Worm (Caenorhabditis elegans) whole organism, L1 larva: ENCODE measurements around the gene F22F7.11.
A peak's percentile ranks its signal among the peaks of the same experiment; 100 is the strongest.

Experiments
- C04F5.9 ChIP-seq: sonication (generic microtip); optimal IDR thresholded peaks from 2 replicates; lab custom pipeline; 2016; ENCODE audit warnings: missing genetic modification characterization, missing compliant biosample characterization
- C16A3.4 ChIP-seq: fragments of 150-350 bp; optimal IDR thresholded peaks from 2 replicates; lab custom pipeline; 2014; ENCODE audit warnings: missing biosample characterization, missing genetic modification characterization
- aha-1 ChIP-seq: fragments of 150-350 bp; optimal IDR thresholded peaks from 2 replicates; lab custom pipeline; 2014; ENCODE audit warnings: missing biosample characterization, missing genetic modification characterization
- alr-1 ChIP-seq: fragments of 200-800 bp; sonication (Bioruptor generic); optimal IDR thresholded peaks from 2 replicates; lab custom pipeline; 2018; ENCODE audit warnings: borderline replicate concordance, mild to moderate bottlenecking, missing genetic modification characterization, missing compliant biosample characterization
- blmp-1 ChIP-seq: fragments of 150-350 bp; optimal IDR thresholded peaks from 2 replicates; lab custom pipeline; 2014; ENCODE audit warnings: missing biosample characterization, missing genetic modification characterization
- ceh-8 ChIP-seq: fragments of 200-800 bp; sonication (Bioruptor generic); optimal IDR thresholded peaks from 2 replicates; lab custom pipeline; 2018; ENCODE audit warnings: mild to moderate bottlenecking, missing genetic modification characterization, moderate library complexity, missing compliant biosample characterization
- ceh-82 ChIP-seq, 3 experiments: fragments of 150-350 bp in 1 of 3; sonication (generic microtip) in 2 of 3; optimal IDR thresholded peaks; 2 replicates each; lab custom pipeline; 2014 to 2017; ENCODE audit warnings: missing biosample characterization in 3 of 3, missing genetic modification characterization in 3 of 3
- ceh-88 ChIP-seq: fragments of 200-800 bp; sonication (Bioruptor generic); IDR thresholded peaks from 2 replicates; pipeline ENCODE4 v1.3.6; 2022; ENCODE audit warnings: missing genetic modification characterization, missing compliant biosample characterization
- ces-1 ChIP-seq: fragments of 150-350 bp; optimal IDR thresholded peaks from 2 replicates; lab custom pipeline; 2014; ENCODE audit warnings: missing biosample characterization, missing genetic modification reagents, missing genetic modification characterization
- dpl-1 ChIP-seq, 3 experiments: fragments of 150-350 bp in 2 of 3; sonication (generic microtip) in 1 of 3; optimal IDR thresholded peaks; 2 replicates each; lab custom pipeline; 2014 to 2017; ENCODE audit warnings: missing biosample characterization in 3 of 3, missing genetic modification characterization in 3 of 3, missing genetic modification reagents in 3 of 3
- dsc-1 ChIP-seq: sonication (generic microtip); optimal IDR thresholded peaks from 2 replicates; lab custom pipeline; 2016; ENCODE audit warnings: mild to moderate bottlenecking, missing genetic modification characterization, missing compliant biosample characterization
- efl-1 ChIP-seq, 4 experiments: fragments of 150-350 bp; optimal IDR thresholded peaks in 3 of 4; peaks in 1 of 4; 1 replicate in 1 of 4; 2 replicates in 3 of 4; lab custom pipeline; 2014; ENCODE audit warnings: missing biosample characterization in 2 of 4, missing genetic modification characterization in 2 of 4, missing genetic modification reagents in 2 of 4
- egl-13 ChIP-seq: sonication (generic microtip); optimal IDR thresholded peaks from 2 replicates; lab custom pipeline; 2016; ENCODE audit warnings: missing genotype, missing genetic modification reagents, missing genetic modification characterization, missing compliant biosample characterization
- elt-3 ChIP-seq, 6 experiments: fragments of 150-350 bp in 1 of 6; sonication (generic microtip); optimal IDR thresholded peaks; 2 replicates each; lab custom pipeline; 2017 to 2018; ENCODE audit warnings: missing biosample characterization in 6 of 6, missing genetic modification characterization in 6 of 6, inconsistent platforms in 1 of 6
- fkh-10 ChIP-seq: sonication (generic microtip); optimal IDR thresholded peaks from 2 replicates; lab custom pipeline; 2017; ENCODE audit warnings: missing biosample characterization, missing genetic modification reagents, missing genetic modification characterization
- fos-1 ChIP-seq: fragments of 150-350 bp; optimal IDR thresholded peaks from 2 replicates; lab custom pipeline; 2014; ENCODE audit warnings: missing biosample characterization, missing genetic modification characterization
- grh-1 ChIP-seq: fragments of 200-800 bp; sonication (Bioruptor generic); IDR thresholded peaks from 2 replicates; pipeline ENCODE4 v1.3.6; 2022; ENCODE audit warnings: missing genetic modification reagents, missing genetic modification characterization, missing compliant biosample characterization
- isw-1 ChIP-seq: fragments of 200-800 bp; sonication (Bioruptor generic); IDR thresholded peaks from 2 replicates; pipeline ENCODE4 v1.3.6; 2022; ENCODE audit warnings: missing genetic modification characterization, missing compliant biosample characterization
- jun-1 ChIP-seq: fragments of 150-350 bp; optimal IDR thresholded peaks from 2 replicates; lab custom pipeline; 2014; ENCODE audit warnings: missing biosample characterization, missing genetic modification reagents, missing genetic modification characterization
- lin-14 ChIP-seq: fragments of 200-800 bp; sonication (Bioruptor generic); optimal IDR thresholded peaks from 2 replicates; lab custom pipeline; 2018; ENCODE audit warnings: mild to moderate bottlenecking, missing genetic modification characterization, moderate library complexity, missing compliant biosample characterization
- lin-15B ChIP-seq: fragments of 150-350 bp; sonication (generic microtip); optimal IDR thresholded peaks from 3 replicates; lab custom pipeline; 2014; ENCODE audit warnings: missing biosample characterization, missing genetic modification characterization
- lin-35 ChIP-seq, 2 experiments: fragments of 150-350 bp; optimal IDR thresholded peaks; 2 replicates each; lab custom pipeline; 2014; ENCODE audit warnings: missing biosample characterization in 2 of 2, missing genetic modification characterization in 2 of 2, missing genetic modification reagents in 2 of 2
- lin-39 ChIP-seq: fragments of 150-350 bp; optimal IDR thresholded peaks from 2 replicates; lab custom pipeline; 2014; ENCODE audit warnings: missing biosample characterization, missing genetic modification reagents, missing genetic modification characterization
- mab-9 ChIP-seq: fragments of 200-800 bp; sonication (Bioruptor generic); IDR thresholded peaks from 2 replicates; pipeline ENCODE4 v1.3.6; 2022; ENCODE audit warnings: missing genetic modification reagents, missing genetic modification characterization, missing compliant biosample characterization
- nhr-20 ChIP-seq: sonication (generic microtip); optimal IDR thresholded peaks from 2 replicates; lab custom pipeline; 2016; ENCODE audit warnings: mild to moderate bottlenecking, missing genetic modification characterization, missing compliant biosample characterization
- nhr-28 ChIP-seq: fragments of 150-350 bp; optimal IDR thresholded peaks from 2 replicates; lab custom pipeline; 2014; ENCODE audit warnings: missing biosample characterization, missing genetic modification characterization
- nhr-71 ChIP-seq: sonication (generic microtip); optimal IDR thresholded peaks from 2 replicates; lab custom pipeline; 2016; ENCODE audit warnings: mild to moderate bottlenecking, missing genetic modification characterization, moderate library complexity, missing compliant biosample characterization
- nhr-77 ChIP-seq: fragments of 150-350 bp; optimal IDR thresholded peaks from 2 replicates; lab custom pipeline; 2014; ENCODE audit warnings: missing biosample characterization, missing genetic modification characterization
- nhr-84 ChIP-seq: sonication (generic microtip); optimal IDR thresholded peaks from 2 replicates; lab custom pipeline; 2017; ENCODE audit warnings: missing biosample characterization, missing genetic modification characterization
- nhr-90 ChIP-seq: sonication (generic microtip); optimal IDR thresholded peaks from 2 replicates; lab custom pipeline; 2016; ENCODE audit warnings: mild to moderate bottlenecking, missing genetic modification characterization, missing compliant biosample characterization; ENCODE audit not compliant: poor library complexity
- pax-3 ChIP-seq: fragments of 200-800 bp; sonication (Bioruptor generic); optimal IDR thresholded peaks from 2 replicates; lab custom pipeline; 2018; ENCODE audit warnings: mild to moderate bottlenecking, missing genetic modification characterization, moderate library complexity, missing compliant biosample characterization
- rnt-1 ChIP-seq: sonication (generic microtip); optimal IDR thresholded peaks from 2 replicates; lab custom pipeline; 2016; ENCODE audit warnings: mild to moderate bottlenecking, missing genetic modification characterization, moderate library complexity, missing compliant biosample characterization
- sup-37 ChIP-seq: fragments of 200-800 bp; sonication (Bioruptor generic); optimal IDR thresholded peaks from 2 replicates; lab custom pipeline; 2018; ENCODE audit warnings: mild to moderate bottlenecking, missing genetic modification characterization, missing compliant biosample characterization
- swsn-7 ChIP-seq: sonication (generic microtip); optimal IDR thresholded peaks from 2 replicates; lab custom pipeline; 2016; ENCODE audit warnings: missing genetic modification characterization, missing compliant biosample characterization
- unc-86 ChIP-seq: sonication (generic microtip); optimal IDR thresholded peaks from 2 replicates; lab custom pipeline; 2016; ENCODE audit warnings: missing genetic modification characterization, missing compliant biosample characterization
- vab-15 ChIP-seq: sonication (generic microtip); optimal IDR thresholded peaks from 2 replicates; lab custom pipeline; 2017; ENCODE audit warnings: missing genotype, mild to moderate bottlenecking, missing genetic modification characterization, missing compliant biosample characterization
- zip-4 ChIP-seq: fragments of 200-800 bp; sonication (Bioruptor generic); optimal IDR thresholded peaks from 2 replicates; lab custom pipeline; 2018; ENCODE audit warnings: mild to moderate bottlenecking, missing genetic modification characterization, moderate library complexity, missing compliant biosample characterization

The F22F7.11 gene

ce11 chrV:2110368-2110767 is 9.3 kb upstream of the F22F7.11 start, which contains the start of gene F22F7.3:
Gene F22F7.3 (plus strand): TSS chrV:2110668.
- TF ChIP-seq dsc-1 (tag; lab: Kevin White, UChicago) (no peak), efl-1 (optimal IDR thresholded peaks at IDR 0.05; lab: Kevin White, UChicago) (no peak), efl-1 (GFP tag; optimal IDR thresholded peaks at IDR 0.05 in 1 of 2; lab: Kevin White, UChicago) (peak in 1 of 2 experiments; percentile 66), blmp-1 (tag; lab: Kevin White, UChicago) (peak; percentile 34)

- TF ChIP-seq aha-1 (tag; lab: Kevin White, UChicago) (no peak), alr-1 (tag; lab: Kevin White, UChicago) (no peak), unc-86 (tag; lab: Kevin White, UChicago) (no peak), rnt-1 (no peak), mab-9 (GFP tag; lab: Robert Waterston, UW) (no peak), fos-1 (tag; lab: Kevin White, UChicago) (no peak), lin-15B (tag; lab: Kevin White, UChicago) (no peak), ces-1 (GFP tag; lab: Kevin White, UChicago) (no peak), ceh-88 (GFP tag; lab: Robert Waterston, UW) (no peak), sup-37 (no peak), vab-15 (no peak), pax-3 (tag; lab: Kevin White, UChicago) (no peak), ceh-8 (no peak), C04F5.9 (tag; lab: Kevin White, UChicago) (no peak)
These were observed 1.1 kb upstream of the F22F7.11 start, which contains the start of gene bgnt-1.2 for ce11 chrV:2118574-2118973. Gene bgnt-1.2 (minus strand): TSS chrV:2118674.

- no peak for TF ChIP-seq jun-1 (tag; lab: Kevin White, UChicago)
- no peak for TF ChIP-seq isw-1 (GFP tag; lab: Robert Waterston, UW)
- no peak for TF ChIP-seq sup-37
- TF ChIP-seq nhr-71 = no peak
- no peak for TF ChIP-seq grh-1 (GFP tag; lab: Robert Waterston, UW)
- TF ChIP-seq nhr-84 (tag; lab: Kevin White, UChicago) = no peak
- no peak for TF ChIP-seq nhr-90 (tag; lab: Kevin White, UChicago)
- no peak for TF ChIP-seq egl-13
- no peak for TF ChIP-seq dsc-1 (tag; lab: Kevin White, UChicago)
- no peak for TF ChIP-seq C16A3.4
- no peak for TF ChIP-seq lin-39 (tag; lab: Kevin White, UChicago)
- no peak for TF ChIP-seq swsn-7 (tag; lab: Kevin White, UChicago)
- no peak for TF ChIP-seq nhr-28 (tag; lab: Kevin White, UChicago)
- TF ChIP-seq ceh-82 (tag; optimal IDR thresholded peaks at IDR 0.05; lab: Kevin White, UChicago) = no peak
- TF ChIP-seq lin-14 (GFP tag; lab: Kevin White, UChicago) = no peak
- TF ChIP-seq fkh-10 = no peak
- TF ChIP-seq ceh-8 = no peak
These were observed 2.3 kb downstream of the F22F7.11 start, which contains the start of gene F22F7.8 for ce11 chrV:2121910-2122362. Gene F22F7.8 (minus strand): TSS chrV:2121960.

DNA sequence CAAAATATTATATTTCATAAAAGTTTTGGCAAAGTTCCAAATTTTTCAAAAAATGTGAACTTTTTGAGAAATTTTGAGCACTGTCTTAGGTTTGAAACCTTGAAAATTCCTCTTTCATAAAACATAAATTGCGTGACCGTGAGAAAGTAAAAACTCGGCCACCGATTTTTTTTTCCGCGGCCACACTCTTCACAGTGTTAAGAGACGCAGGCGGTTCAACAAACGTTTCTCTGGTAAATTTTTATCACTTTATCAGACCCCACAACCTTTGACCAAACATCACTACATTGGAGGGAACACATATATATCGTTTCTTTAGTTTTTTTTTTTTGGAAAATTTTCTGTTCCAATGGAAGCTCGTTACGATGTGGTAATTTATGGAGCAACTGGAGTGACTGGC is 2.9 kb downstream of the F22F7.11 start, which contains the start of gene F22F7.2:
F22F7.2 (plus strand) TSS at position 266 of the 400 bp plus-strand sequence.
- TF ChIP-seq blmp-1 (tag; lab: Kevin White, UChicago) (peak; percentile 9), lin-35 (GFP tag; optimal IDR thresholded peaks at IDR 0.05; lab: Kevin White, UChicago) (peak in 1 of 2 experiments; percentile 29), zip-4 (GFP tag; lab: Kevin White, UChicago) (no peak), rnt-1 (peak; percentile 50), fos-1 (tag; lab: Kevin White, UChicago) (no peak), nhr-20 (tag; lab: Kevin White, UChicago) (peak; percentile 68), efl-1 (optimal IDR thresholded peaks at IDR 0.05; lab: Kevin White, UChicago) (peak; percentile 15 to 19), efl-1 (GFP tag; optimal IDR thresholded peaks at IDR 0.05 in 1 of 2; lab: Kevin White, UChicago) (peak in 1 of 2 experiments; percentile 38), elt-3 (tag; optimal IDR thresholded peaks at IDR 0.05; lab: Kevin White, UChicago) (peak in 1 of 6 experiments; percentile 37), nhr-77 (tag; lab: Kevin White, UChicago) (no peak), dpl-1 (GFP tag; optimal IDR thresholded peaks at IDR 0.05; lab: Kevin White, UChicago) (peak in 1 of 3 experiments; percentile 6)
- TF ChIP-seq, all 84 proteins: peak for 7
